Worm (Caenorhabditis elegans): ENCODE measurements around the gene sra-4.

The sra-4 gene

ce11 chrII:9516836-9517235, 25.8 kb downstream of the sra-4 start, which contains the start of gene gcy-1:
Gene gcy-1, minus strand, starts transcription at chrII:9516936.
- TF ChIP-seq lsl-1 (GFP tag; optimal IDR thresholded peaks at IDR 0.05) (no peak), rpc-1 (optimal IDR thresholded peaks at IDR 0.05) (no peak), rpc-1 (tag; optimal IDR thresholded peaks at IDR 0.05) (no peak)

- TF ChIP-seq lin-54 (GFP tag; optimal IDR thresholded peaks at IDR 0.05) (no peak), nhr-179 (tag; optimal IDR thresholded peaks at IDR 0.05) (no peak), ceh-79 (tag; optimal IDR thresholded peaks at IDR 0.05) (no peak), Y53F4B.3 (GFP tag; IDR thresholded peaks at IDR 0.05) (no peak), dox-1 (GFP tag; IDR thresholded peaks at IDR 0.05) (no peak), ceh-100 (GFP tag; IDR thresholded peaks at IDR 0.05) (no peak), ztf-18 (tag; optimal IDR thresholded peaks at IDR 0.05) (no peak), hmg-1.2 (GFP tag; IDR thresholded peaks at IDR 0.05) (no peak), tbx-9 (tag; optimal IDR thresholded peaks at IDR 0.05; ENCODE audit: borderline replicate concordance) (no peak), gei-17 (GFP tag; optimal IDR thresholded peaks at IDR 0.05) (no peak), Y79H2A.3 (GFP tag; conservative IDR thresholded peaks at IDR 0.05) (no peak), snpc-1.3 (tag; optimal IDR thresholded peaks at IDR 0.05; ENCODE audit: insufficient read depth) (no peak), zfh-2 (GFP tag; conservative IDR thresholded peaks at IDR 0.05) (no peak), attf-3 (GFP tag; conservative IDR thresholded peaks at IDR 0.05) (no peak), mxl-1 (tag; optimal IDR thresholded peaks at IDR 0.05) (no peak), mel-28 (tag; optimal IDR thresholded peaks at IDR 0.05; ENCODE audit: borderline replicate concordance) (no peak), K11D2.4 (GFP tag; IDR thresholded peaks at IDR 0.05) (no peak)
Observed at ce11 chrII:9507181-9507580, 35.5 kb downstream of the sra-4 start, which contains the start of gene gcy-3. Gene gcy-3, minus strand, starts transcription at chrII:9507281.

ce11 chrII:9501955-9502354, 40.7 kb downstream of the sra-4 start:
- no peak for TF ChIP-seq cebp-2 (GFP tag; IDR thresholded peaks at IDR 0.05)
- TF ChIP-seq T07F8.4 (tag; optimal IDR thresholded peaks at IDR 0.05) = no peak
- TF ChIP-seq athp-1 (tag; optimal IDR thresholded peaks at IDR 0.05) = no peak
- TF ChIP-seq fkh-3 (tag; optimal IDR thresholded peaks at IDR 0.05) = no peak
- no peak for TF ChIP-seq xnd-1 (tag; optimal IDR thresholded peaks at IDR 0.05)
- no peak for TF ChIP-seq C17E4.6 (GFP tag; IDR thresholded peaks at IDR 0.05)
- no peak for TF ChIP-seq mcd-1 (GFP tag; IDR thresholded peaks at IDR 0.05)
- no peak for TF ChIP-seq B0336.3 (GFP tag; IDR thresholded peaks at IDR 0.05)
- TF ChIP-seq ZK185.1 (tag; optimal IDR thresholded peaks at IDR 0.05; ENCODE audit: poor library complexity, severe bottlenecking) = no peak
- TF ChIP-seq ceh-27 (GFP tag; optimal IDR thresholded peaks at IDR 0.05) = no peak
- TF ChIP-seq nhr-90 (tag; optimal IDR thresholded peaks at IDR 0.05) = no peak
- TF ChIP-seq tbp1 (GFP tag; optimal IDR thresholded peaks at IDR 0.05) = peak; percentile 27
- no peak for TF ChIP-seq T26A5.8 (tag; optimal IDR thresholded peaks at IDR 0.05)
- no peak for TF ChIP-seq F55B11.4 (tag; optimal IDR thresholded peaks at IDR 0.05; ENCODE audit: borderline replicate concordance, insufficient read depth)
- TF ChIP-seq rpc-1 (optimal IDR thresholded peaks at IDR 0.05) = no peak
- TF ChIP-seq rpc-1 (tag; optimal IDR thresholded peaks at IDR 0.05) = no peak
- TF ChIP-seq B0261.1 (tag; optimal IDR thresholded peaks at IDR 0.05) = no peak
- TF ChIP-seq lag-1 (GFP tag; IDR thresholded peaks at IDR 0.05) = no peak
- peak; percentile 69 for TF ChIP-seq ztf-22 (GFP tag; optimal IDR thresholded peaks at IDR 0.05)
- TF ChIP-seq egrh-3 (GFP tag; IDR thresholded peaks at IDR 0.05) = no peak
- TF ChIP-seq hsf-1 (GFP tag; IDR thresholded peaks at IDR 0.05) = 0 out of 2 replicates have a peak, but pooled peaks have one; percentile 18
- TF ChIP-seq ztf-18 (tag; optimal IDR thresholded peaks at IDR 0.05) = no peak
- no peak for TF ChIP-seq F57C9.4 (tag; optimal IDR thresholded peaks at IDR 0.05)
- no peak for TF ChIP-seq ztf-28 (GFP tag; IDR thresholded peaks at IDR 0.05)
- TF ChIP-seq F33H1.4 (GFP tag; IDR thresholded peaks at IDR 0.05) = no peak
- TF ChIP-seq atf-7 (tag; optimal IDR thresholded peaks at IDR 0.05) = peak; percentile 18
- TF ChIP-seq ztf-3 (GFP tag; optimal IDR thresholded peaks at IDR 0.05) = no peak
- peak; percentile 46 for TF ChIP-seq unc-62 (GFP tag; optimal IDR thresholded peaks at IDR 0.05)
- no peak for TF ChIP-seq Y53G8AR.9 (GFP tag; conservative IDR thresholded peaks at IDR 0.05)
- no peak for TF ChIP-seq nfya-1 (tag; optimal IDR thresholded peaks at IDR 0.05; ENCODE audit: borderline replicate concordance, insufficient read depth)
- no peak for TF ChIP-seq hlh-12 (tag; optimal IDR thresholded peaks at IDR 0.05)
